Worm (Caenorhabditis elegans) whole organism, dauer: ENCODE measurements around the gene Y97E10AR.6.

Source experiments
- unc-62 ChIP-seq: sonication (generic microtip); optimal IDR thresholded peaks from 2 replicates; lab custom pipeline; 2017; ENCODE audit warnings: missing biosample characterization, missing genetic modification reagents, missing genetic modification characterization

The Y97E10AR.6 gene

DNA sequence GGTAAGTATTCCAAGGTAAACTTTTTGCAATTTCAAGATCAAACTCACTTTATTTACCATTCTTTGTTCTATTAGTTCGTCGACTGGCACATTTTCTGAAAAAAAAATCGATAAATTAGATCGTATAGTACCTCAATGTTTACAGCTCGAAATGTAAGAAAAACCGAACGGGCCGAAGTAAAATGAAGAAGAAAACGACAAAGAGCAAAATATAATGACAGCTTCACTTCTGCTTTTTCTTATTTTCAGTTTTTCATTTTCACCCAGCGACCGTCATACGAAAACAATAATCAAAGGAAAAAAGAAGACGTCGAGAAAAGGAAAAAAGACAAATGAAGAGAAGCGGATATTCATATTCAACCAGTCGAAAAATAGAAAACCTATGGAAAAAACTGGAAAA is 44.6 kb downstream of the Y97E10AR.6 start, which contains the start of gene che-7:
che-7 (minus strand) TSS at position 101 of the 400 bp plus-strand sequence.
- TF ChIP-seq unc-62 (GFP tag; lab: Kevin White, UChicago), result no peak

DNA sequence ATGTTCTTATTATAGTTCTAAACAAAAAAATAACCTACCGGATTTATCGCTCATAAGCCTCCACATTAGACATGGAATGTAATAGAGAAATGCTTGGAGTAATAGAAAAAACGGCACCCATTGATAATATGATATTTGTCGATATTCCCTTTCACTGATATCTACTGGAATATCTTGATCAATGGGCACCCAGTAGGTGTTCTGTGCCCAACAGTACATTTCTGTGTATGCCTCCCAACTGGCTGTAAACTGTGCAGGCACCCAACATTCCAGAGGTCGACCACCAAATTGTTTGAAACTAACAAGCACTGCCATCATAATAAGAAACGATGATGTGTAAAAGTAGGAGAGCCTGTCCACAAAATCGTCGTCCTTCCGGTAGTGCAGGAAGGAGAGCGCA is 49.3 kb downstream of the Y97E10AR.6 start:
- TF ChIP-seq unc-62 (GFP tag; lab: Kevin White, UChicago), result no peak
